Worm (Caenorhabditis elegans): ENCODE results near the gene R11G11.16.
A peak's percentile ranks its signal among the peaks of the same experiment; 100 is the strongest.

Gene R11G11.16

DNA sequence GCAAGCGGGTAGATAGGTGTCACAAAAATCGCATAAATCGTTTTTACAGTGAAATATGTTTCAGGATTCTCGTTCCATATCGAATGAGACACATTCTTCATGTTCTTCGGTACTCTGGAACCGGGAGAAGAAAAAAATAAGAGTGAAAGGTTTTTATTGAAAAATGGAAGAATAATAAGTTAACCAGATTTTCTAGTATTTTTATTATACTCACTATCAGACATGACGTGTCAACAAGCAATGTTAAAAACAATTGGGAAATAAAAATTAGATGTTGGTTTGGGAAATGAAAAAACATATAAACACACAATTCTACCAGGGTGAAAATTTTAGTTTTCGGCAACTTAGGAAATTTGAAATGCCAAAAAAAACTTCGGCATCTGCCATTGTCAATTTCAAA, 12.5 kb downstream of the R11G11.16 start, which contains the start of gene srh-37:
TSS of gene srh-37 (minus strand) at position 101 of the 400 bp plus-strand sequence.
- no peak for TF ChIP-seq ref-1 (GFP tag; conservative IDR thresholded peaks at IDR 0.05)
- no peak for TF ChIP-seq T22C8.4 (GFP tag; IDR thresholded peaks at IDR 0.05)
- TF ChIP-seq cog-1 (tag; optimal IDR thresholded peaks at IDR 0.05) = no peak
- TF ChIP-seq klf-2 (GFP tag; conservative IDR thresholded peaks at IDR 0.05) = no peak
- no peak for TF ChIP-seq ztf-23 (GFP tag; IDR thresholded peaks at IDR 0.05)
- no peak for TF ChIP-seq med-1 (GFP tag; optimal IDR thresholded peaks at IDR 0.05; ENCODE audit: insufficient read depth)
- no peak for TF ChIP-seq ztf-29 (GFP tag; IDR thresholded peaks at IDR 0.05)
- no peak for TF ChIP-seq tab-1 (GFP tag; IDR thresholded peaks at IDR 0.05)

DNA sequence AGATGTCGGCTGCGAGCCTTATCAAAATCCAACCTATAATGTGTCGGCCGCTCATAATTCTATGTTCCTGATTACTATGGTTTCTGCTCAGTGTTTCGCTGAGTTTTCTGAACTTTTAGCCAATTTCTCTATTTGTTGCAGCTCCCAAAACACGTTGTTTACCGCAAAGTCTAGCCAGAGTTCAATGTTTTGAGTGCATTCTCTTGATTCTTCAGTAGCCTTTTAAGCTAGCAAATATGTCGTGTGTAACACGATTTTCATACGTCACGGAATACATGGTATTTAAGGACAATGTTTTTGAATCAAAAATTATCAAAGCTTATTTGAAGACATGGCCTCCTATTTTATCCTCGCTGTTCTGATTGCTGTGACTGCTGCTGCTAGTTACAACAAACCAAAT, 19.7 kb downstream of the R11G11.16 start, which contains the start of gene srlf-19:
TSS of gene srlf-19 (plus strand) at position 301 of the 400 bp plus-strand sequence.
- TF ChIP-seq med-1 (GFP tag; optimal IDR thresholded peaks at IDR 0.05; ENCODE audit: insufficient read depth) (no peak), ref-1 (GFP tag; conservative IDR thresholded peaks at IDR 0.05) (no peak), flt-1 (GFP tag; IDR thresholded peaks at IDR 0.05) (no peak), cog-1 (tag; optimal IDR thresholded peaks at IDR 0.05) (no peak)

- TF ChIP-seq T22C8.4 (GFP tag; IDR thresholded peaks at IDR 0.05) = no peak
- TF ChIP-seq cog-1 (tag; optimal IDR thresholded peaks at IDR 0.05) = no peak
- TF ChIP-seq flt-1 (GFP tag; IDR thresholded peaks at IDR 0.05) = no peak
- no peak for TF ChIP-seq klf-2 (GFP tag; conservative IDR thresholded peaks at IDR 0.05)
- TF ChIP-seq ztf-29 (GFP tag; IDR thresholded peaks at IDR 0.05) = no peak
- TF ChIP-seq med-1 (GFP tag; optimal IDR thresholded peaks at IDR 0.05; ENCODE audit: insufficient read depth) = no peak
- TF ChIP-seq tab-1 (GFP tag; IDR thresholded peaks at IDR 0.05) = no peak
- TF ChIP-seq ref-1 (GFP tag; conservative IDR thresholded peaks at IDR 0.05) = no peak
- TF ChIP-seq ztf-23 (GFP tag; IDR thresholded peaks at IDR 0.05) = no peak
These were observed 21.2 kb downstream of the R11G11.16 start, which contains the start of gene srlf-35 for ce11 chrV:503728-504127. srlf-35 (plus strand) TSS chrV:504028.

DNA sequence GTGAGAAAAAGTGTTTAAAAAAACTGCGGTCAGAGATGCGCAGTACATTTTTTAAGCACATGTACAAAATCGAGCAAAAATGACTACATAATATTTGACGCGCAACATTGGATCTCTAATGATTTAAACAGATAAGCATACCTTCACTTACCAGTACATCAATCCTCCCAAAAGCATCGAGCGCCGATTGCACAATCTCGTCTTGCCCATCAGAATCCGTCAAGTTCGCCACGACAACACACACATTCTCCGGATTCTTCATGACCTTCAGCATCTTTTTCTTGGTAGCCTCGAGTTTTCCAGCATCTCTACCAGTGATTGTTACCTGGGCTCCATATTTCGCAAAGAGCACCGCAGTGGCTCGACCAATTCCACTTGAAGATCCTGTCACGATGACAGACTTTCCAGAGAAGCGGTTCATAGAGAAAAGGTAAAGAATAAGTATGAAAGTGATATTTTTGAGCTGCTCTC, 22.1 kb downstream of the R11G11.16 start, which contains the start of gene T01G6.10:
TSS of gene T01G6.10 (minus strand) at position 421 of the 471 bp plus-strand sequence.
- no peak for TF ChIP-seq ref-1 (GFP tag; conservative IDR thresholded peaks at IDR 0.05)
- no peak for TF ChIP-seq tab-1 (GFP tag; IDR thresholded peaks at IDR 0.05)
- no peak for TF ChIP-seq ztf-23 (GFP tag; IDR thresholded peaks at IDR 0.05)
- TF ChIP-seq flt-1 (GFP tag; IDR thresholded peaks at IDR 0.05) = no peak
- TF ChIP-seq ztf-29 (GFP tag; IDR thresholded peaks at IDR 0.05) = no peak
- TF ChIP-seq med-1 (GFP tag; optimal IDR thresholded peaks at IDR 0.05; ENCODE audit: insufficient read depth) = no peak
- TF ChIP-seq cog-1 (tag; optimal IDR thresholded peaks at IDR 0.05) = no peak
- no peak for TF ChIP-seq T22C8.4 (GFP tag; IDR thresholded peaks at IDR 0.05)
- TF ChIP-seq klf-2 (GFP tag; conservative IDR thresholded peaks at IDR 0.05) = no peak

DNA sequence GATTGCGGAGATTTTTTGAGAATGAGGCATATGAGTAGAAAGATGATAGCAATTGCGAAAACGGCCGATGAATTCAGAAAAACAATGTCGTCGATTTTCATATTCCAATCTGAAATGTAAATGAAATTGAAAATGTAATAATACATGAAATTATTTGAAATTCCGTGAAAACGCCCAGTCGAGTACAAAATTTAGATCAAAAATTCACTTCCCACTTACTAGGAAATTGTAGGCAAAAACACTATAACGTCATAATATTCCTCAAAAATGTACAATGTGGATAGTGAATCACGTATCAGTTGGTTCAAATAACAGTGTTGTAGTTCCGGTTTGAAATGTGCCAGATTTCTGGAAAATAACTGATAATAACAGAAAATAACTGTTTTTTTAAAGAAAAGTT, 23.7 kb downstream of the R11G11.16 start, which contains the start of gene str-256:
TSS of gene str-256 (minus strand) at position 101 of the 400 bp plus-strand sequence.
- no peak for TF ChIP-seq tab-1 (GFP tag; IDR thresholded peaks at IDR 0.05)

DNA sequence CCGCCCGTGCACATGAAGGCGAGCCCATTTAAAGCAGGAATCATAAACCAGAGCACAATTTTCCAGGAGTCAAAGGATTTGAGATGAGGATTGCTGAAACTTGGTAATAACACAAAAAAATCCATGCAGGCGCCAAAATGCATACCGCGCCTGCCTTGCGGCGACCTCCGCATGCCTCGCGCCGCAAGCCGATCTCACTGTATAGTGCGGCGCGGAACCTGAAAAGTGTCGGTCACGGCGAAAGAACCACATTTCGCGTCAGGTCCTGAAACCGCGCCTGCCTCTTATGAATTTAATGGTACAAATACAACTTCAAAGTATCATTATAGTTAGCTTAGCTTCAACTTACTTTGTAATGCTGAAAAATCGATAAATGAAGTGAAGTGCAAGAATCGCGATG, 24.4 kb downstream of the R11G11.16 start:
- TF ChIP-seq T22C8.4 (GFP tag; IDR thresholded peaks at IDR 0.05) (no peak), ztf-29 (GFP tag; IDR thresholded peaks at IDR 0.05) (no peak), cog-1 (tag; optimal IDR thresholded peaks at IDR 0.05) (no peak), ztf-23 (GFP tag; IDR thresholded peaks at IDR 0.05) (no peak), med-1 (GFP tag; optimal IDR thresholded peaks at IDR 0.05; ENCODE audit: insufficient read depth) (no peak), ref-1 (GFP tag; conservative IDR thresholded peaks at IDR 0.05) (no peak), tab-1 (GFP tag; IDR thresholded peaks at IDR 0.05) (no peak), klf-2 (GFP tag; conservative IDR thresholded peaks at IDR 0.05) (no peak), flt-1 (GFP tag; IDR thresholded peaks at IDR 0.05) (no peak)

ce11 chrV:497399-497798, 27.5 kb downstream of the R11G11.16 start, which contains the start of gene T01G6.1:
T01G6.1 (plus strand) TSS chrV:497699.
- TF ChIP-seq ztf-29 (GFP tag; IDR thresholded peaks at IDR 0.05) (no peak), ref-1 (GFP tag; conservative IDR thresholded peaks at IDR 0.05) (no peak), flt-1 (GFP tag; IDR thresholded peaks at IDR 0.05) (no peak), tab-1 (GFP tag; IDR thresholded peaks at IDR 0.05) (no peak), klf-2 (GFP tag; conservative IDR thresholded peaks at IDR 0.05) (no peak), cog-1 (tag; optimal IDR thresholded peaks at IDR 0.05) (no peak), ztf-23 (GFP tag; IDR thresholded peaks at IDR 0.05) (no peak), med-1 (GFP tag; optimal IDR thresholded peaks at IDR 0.05; ENCODE audit: insufficient read depth) (no peak), T22C8.4 (GFP tag; IDR thresholded peaks at IDR 0.05) (no peak)

DNA sequence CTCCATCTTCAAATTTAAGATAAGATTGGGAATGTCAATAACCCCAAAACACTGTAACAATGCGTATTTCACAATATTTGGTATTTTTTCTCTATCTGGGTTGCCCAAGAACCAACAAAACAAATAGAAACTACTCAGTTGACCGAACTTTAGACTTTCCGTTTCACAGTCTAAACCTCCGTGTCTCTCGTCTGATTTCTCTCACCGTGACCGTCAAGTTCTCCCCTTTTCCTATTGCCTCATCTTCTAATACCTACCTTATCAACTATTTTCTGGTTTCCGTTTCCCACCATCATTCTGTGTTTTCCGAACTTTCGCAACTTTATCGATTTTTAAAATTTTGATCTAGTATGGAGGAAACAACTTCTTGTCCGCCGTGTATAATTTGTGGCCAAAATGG, 30.7 kb downstream of the R11G11.16 start, which contains the start of gene nhr-131:
TSS of gene nhr-131 (plus strand) at position 87 of the 400 bp plus-strand sequence.
- TF ChIP-seq ref-1 (GFP tag; conservative IDR thresholded peaks at IDR 0.05) = no peak
- 0 out of 2 replicates have a peak, but pooled peaks have one; percentile 29 for TF ChIP-seq T22C8.4 (GFP tag; IDR thresholded peaks at IDR 0.05)

DNA sequence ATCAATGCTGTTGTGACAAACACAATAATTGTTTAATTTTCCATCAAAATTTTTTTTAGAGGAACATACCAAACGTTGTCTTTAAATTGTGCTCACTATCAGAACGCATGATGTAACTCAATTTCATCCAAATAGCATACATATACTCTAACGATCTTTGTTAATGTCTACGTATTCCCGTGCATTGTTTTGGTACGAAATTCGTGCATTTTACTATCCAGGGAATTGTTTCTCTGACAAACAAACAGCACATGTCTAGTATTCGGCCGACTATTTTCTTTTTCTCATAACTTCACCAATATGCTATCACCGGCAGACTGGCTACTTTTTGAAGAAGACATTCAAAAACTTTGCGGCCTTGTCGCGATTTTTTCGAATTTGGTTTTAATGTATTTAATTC, 33.5 kb downstream of the R11G11.16 start, which contains the start of gene str-196:
TSS of gene str-196 (plus strand) at position 301 of the 400 bp plus-strand sequence.
- no peak for TF ChIP-seq med-1 (GFP tag; optimal IDR thresholded peaks at IDR 0.05; ENCODE audit: insufficient read depth)
- TF ChIP-seq klf-2 (GFP tag; conservative IDR thresholded peaks at IDR 0.05) = no peak
- no peak for TF ChIP-seq ztf-29 (GFP tag; IDR thresholded peaks at IDR 0.05)
- no peak for TF ChIP-seq ref-1 (GFP tag; conservative IDR thresholded peaks at IDR 0.05)
- TF ChIP-seq ztf-23 (GFP tag; IDR thresholded peaks at IDR 0.05) = no peak
- no peak for TF ChIP-seq T22C8.4 (GFP tag; IDR thresholded peaks at IDR 0.05)
- no peak for TF ChIP-seq flt-1 (GFP tag; IDR thresholded peaks at IDR 0.05)
- TF ChIP-seq cog-1 (tag; optimal IDR thresholded peaks at IDR 0.05) = no peak
- no peak for TF ChIP-seq tab-1 (GFP tag; IDR thresholded peaks at IDR 0.05)

DNA sequence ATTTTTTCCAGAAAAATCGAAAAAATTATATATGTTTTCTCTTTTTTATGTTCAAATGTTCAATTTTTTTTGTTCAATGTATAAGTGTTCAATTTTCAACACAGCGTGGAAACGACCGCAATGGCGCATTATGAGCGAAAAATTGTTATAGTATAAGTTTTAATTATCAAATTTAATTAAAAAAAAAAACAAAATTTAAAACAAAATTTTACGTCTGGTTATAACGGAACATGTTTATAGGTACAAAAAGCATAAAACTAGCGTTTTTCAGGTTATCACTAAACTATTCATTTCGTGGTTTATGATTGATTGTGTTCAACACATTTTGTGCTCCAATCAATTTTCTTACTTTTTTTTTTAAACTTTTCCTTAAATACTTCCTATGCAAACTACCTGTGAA, 35.6 kb downstream of the R11G11.16 start, which contains the start of gene nhr-106:
TSS of gene nhr-106 (plus strand) at position 301 of the 400 bp plus-strand sequence.
- TF ChIP-seq tab-1 (GFP tag; IDR thresholded peaks at IDR 0.05) (no peak), ztf-29 (GFP tag; IDR thresholded peaks at IDR 0.05) (no peak), T22C8.4 (GFP tag; IDR thresholded peaks at IDR 0.05) (no peak), flt-1 (GFP tag; IDR thresholded peaks at IDR 0.05) (no peak), cog-1 (tag; optimal IDR thresholded peaks at IDR 0.05) (no peak), ztf-23 (GFP tag; IDR thresholded peaks at IDR 0.05) (no peak), klf-2 (GFP tag; conservative IDR thresholded peaks at IDR 0.05) (no peak), ref-1 (GFP tag; conservative IDR thresholded peaks at IDR 0.05) (no peak), med-1 (GFP tag; optimal IDR thresholded peaks at IDR 0.05; ENCODE audit: insufficient read depth) (no peak)

Measured in whole organism, midembryonic.